Fruit fly (Drosophila melanogaster): ENCODE data around the gene snRNP-U1-C.

Gene snRNP-U1-C

dm6 chr3R:19028758-19029157, 45.3 kb upstream of the snRNP-U1-C start, which contains the start of the genes GatA and P5cr (continued):
- TF ChIP-seq CG11696 (GFP tag; IDR thresholded peaks at IDR 0.05) (0 out of 2 replicates have a peak, but pooled peaks have one; percentile 32), Hsf (GFP tag; optimal IDR thresholded peaks at IDR 0.05) (peak; percentile 88), dmrt11E (tag; optimal IDR thresholded peaks at IDR 0.05) (no peak), bowl (GFP tag; IDR thresholded peaks at IDR 0.05) (0 out of 2 replicates have a peak, but pooled peaks have one; percentile 21), zf30C (GFP tag; optimal IDR thresholded peaks at IDR 0.05) (no peak), ind (GFP tag; optimal IDR thresholded peaks at IDR 0.05) (peak; percentile 91), unc-4 (GFP tag; IDR thresholded peaks at IDR 0.05; ENCODE audit: partially characterized antibody) (no peak), yki (optimal IDR thresholded peaks at IDR 0.05) (no peak), Bteb2 (GFP tag; optimal IDR thresholded peaks at IDR 0.05) (peak; percentile 77), CG10979 (tag; optimal IDR thresholded peaks at IDR 0.05) (peak; percentile 31), cg (GFP tag; optimal IDR thresholded peaks at IDR 0.05) (no peak), CG10959 (GFP tag; IDR thresholded peaks at IDR 0.05) (no peak), CG17361 (GFP tag; IDR thresholded peaks at IDR 0.05) (peak; percentile 38; the same call in 1 of the 3 replicates), Aef1 (GFP tag; IDR thresholded peaks at IDR 0.05) (peak; percentile 81), jing (GFP tag; optimal IDR thresholded peaks at IDR 0.05) (peak; percentile 26), pnt (GFP tag; optimal IDR thresholded peaks at IDR 0.05) (peak; percentile 78), Atf6 (GFP tag; IDR thresholded peaks at IDR 0.05) (peak; percentile 86), chif (GFP tag; optimal IDR thresholded peaks at IDR 0.05) (peak; percentile 73 to 76), stc (GFP tag; IDR thresholded peaks at IDR 0.05) (peak; percentile 75), CG13624 (GFP tag; optimal IDR thresholded peaks at IDR 0.05) (peak; percentile 91), org-1 (GFP tag; optimal IDR thresholded peaks at IDR 0.05) (peak; percentile 34), CG17186 (GFP tag; optimal IDR thresholded peaks at IDR 0.05) (no peak), H15 (GFP tag; IDR thresholded peaks at IDR 0.05) (peak; percentile 74), wor (GFP tag; IDR thresholded peaks at IDR 0.05) (no peak), CG4328 (GFP tag; optimal IDR thresholded peaks at IDR 0.05) (no peak), Eip74EF (GFP tag; optimal IDR thresholded peaks at IDR 0.05) (no peak), CG12299 (tag; optimal IDR thresholded peaks at IDR 0.05) (peak; percentile 58), insv (GFP tag; optimal IDR thresholded peaks at IDR 0.05) (no peak), gsb-n (tag; optimal IDR thresholded peaks at IDR 0.05) (no peak), fd102C (GFP tag; optimal IDR thresholded peaks at IDR 0.05) (no peak), Dll (GFP tag; IDR thresholded peaks at IDR 0.05; ENCODE audit: partially characterized antibody) (no peak), trh (GFP tag; optimal IDR thresholded peaks at IDR 0.05) (no peak), CG18262 (tag; optimal IDR thresholded peaks at IDR 0.05) (peak; percentile 32), dan (GFP tag; IDR thresholded peaks at IDR 0.05) (no peak), CG15011 (GFP tag; optimal IDR thresholded peaks at IDR 0.05) (no peak), salm (tag; optimal IDR thresholded peaks at IDR 0.05) (peak; percentile 49), Meics (GFP tag; optimal IDR thresholded peaks at IDR 0.05) (peak; percentile 88), slp2 (GFP tag; optimal IDR thresholded peaks at IDR 0.05) (peak; percentile 76), MBD-R2 (GFP tag; IDR thresholded peaks at IDR 0.05) (peak; percentile 92), tio (GFP tag; optimal IDR thresholded peaks at IDR 0.05) (no peak), ATbp (GFP tag; optimal IDR thresholded peaks at IDR 0.05) (peak; percentile 58), Dbx (GFP tag; IDR thresholded peaks at IDR 0.05) (peak; percentile 88), CG13424 (tag; optimal IDR thresholded peaks at IDR 0.05) (peak; percentile 82), BtbVII (GFP tag; optimal IDR thresholded peaks at IDR 0.05) (peak; percentile 64), CG17912 (GFP tag; optimal IDR thresholded peaks at IDR 0.05) (peak; percentile 47), CG16863 (GFP tag; optimal IDR thresholded peaks at IDR 0.05) (peak; percentile 78), en (GFP tag; optimal IDR thresholded peaks at IDR 0.05) (peak; percentile 68), Chrac-16 (GFP tag; optimal IDR thresholded peaks at IDR 0.05) (peak; percentile 78), bigmax (GFP tag; optimal IDR thresholded peaks at IDR 0.05) (peak; percentile 60), cad (GFP tag; optimal IDR thresholded peaks at IDR 0.05) (no peak), CG7271 (tag; optimal IDR thresholded peaks at IDR 0.05) (no peak), CG10366 (GFP tag; IDR thresholded peaks at IDR 0.05) (peak; percentile 86)

All from whole organism, embryonic.